Worm (Caenorhabditis elegans): ENCODE data around the gene B0361.3.

B0361.3 gene

ce11 chrIII:7291216-7291615, 10.0 kb downstream of the B0361.3 start (continued):
- no peak for TF ChIP-seq zag-1 (tag; optimal IDR thresholded peaks at IDR 0.05)
- no peak for TF ChIP-seq elt-3 (tag; optimal IDR thresholded peaks at IDR 0.05)
- peak; percentile 12 for TF ChIP-seq dsc-1 (tag; optimal IDR thresholded peaks at IDR 0.05)
- TF ChIP-seq ztf-11 (tag; optimal IDR thresholded peaks at IDR 0.05): no peak
- TF ChIP-seq elt-2 (tag; optimal IDR thresholded peaks at IDR 0.05): no peak
- TF ChIP-seq nhr-237 (tag; optimal IDR thresholded peaks at IDR 0.05): no peak
- TF ChIP-seq unc-98 (GFP tag; IDR thresholded peaks at IDR 0.05): no peak
- no peak for TF ChIP-seq jun-1 (tag; optimal IDR thresholded peaks at IDR 0.05)
- TF ChIP-seq nhr-71 (tag; optimal IDR thresholded peaks at IDR 0.05): peak; percentile 16
- TF ChIP-seq sox-4 (tag; optimal IDR thresholded peaks at IDR 0.05): no peak
- no peak for TF ChIP-seq fos-1 (tag; optimal IDR thresholded peaks at IDR 0.05)
- no peak for TF ChIP-seq grh-1 (GFP tag; IDR thresholded peaks at IDR 0.05)
- no peak for TF ChIP-seq tlp-1 (tag; optimal IDR thresholded peaks at IDR 0.05)
- no peak for TF ChIP-seq C16A3.4 (tag; optimal IDR thresholded peaks at IDR 0.05)
- TF ChIP-seq Y116A8C.19 (tag; optimal IDR thresholded peaks at IDR 0.05; ENCODE audit: borderline replicate concordance): no peak

DNA sequence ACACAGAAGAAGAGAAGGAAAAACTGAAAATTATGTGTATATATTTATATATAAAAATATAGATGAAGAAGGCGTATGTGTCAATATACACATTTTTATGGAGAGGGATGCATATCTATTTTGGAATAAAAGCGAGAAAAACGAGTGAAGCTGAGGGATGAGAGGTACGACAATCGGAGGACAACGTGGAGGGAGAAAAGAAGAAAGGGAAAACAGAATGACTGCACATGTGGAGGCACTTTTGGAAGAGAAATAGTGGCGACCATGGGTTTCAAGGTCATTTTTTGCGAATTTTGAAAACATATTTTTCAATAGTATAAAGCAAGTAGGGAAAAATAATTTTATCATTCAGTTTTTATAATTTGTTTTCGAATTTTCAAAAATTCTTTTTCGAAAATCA, 11.3 kb downstream of the B0361.3 start:
- TF ChIP-seq lin-14 (GFP tag; optimal IDR thresholded peaks at IDR 0.05): peak; percentile 61
- TF ChIP-seq F16B12.6 (tag; optimal IDR thresholded peaks at IDR 0.05): no peak
- no peak for TF ChIP-seq elt-2 (tag; optimal IDR thresholded peaks at IDR 0.05)
- peak; percentile 49 for TF ChIP-seq skn-1 (tag; optimal IDR thresholded peaks at IDR 0.05)
- TF ChIP-seq isw-1 (GFP tag; IDR thresholded peaks at IDR 0.05): no peak
- TF ChIP-seq lin-35 (GFP tag; optimal IDR thresholded peaks at IDR 0.05): peak; percentile 22 to 33
- peak; percentile 69 for TF ChIP-seq mep-1 (tag; optimal IDR thresholded peaks at IDR 0.05)
- TF ChIP-seq dpl-1 (GFP tag; optimal IDR thresholded peaks at IDR 0.05): peak in 1 of 3 experiments; percentile 32
- no peak for TF ChIP-seq ceh-63 (GFP tag; optimal IDR thresholded peaks at IDR 0.05)
- peak; percentile 22 for TF ChIP-seq C16A3.4 (tag; optimal IDR thresholded peaks at IDR 0.05)
- TF ChIP-seq lir-3 (tag; optimal IDR thresholded peaks at IDR 0.05; ENCODE audit: poor library complexity): no peak
- no peak for TF ChIP-seq fos-1 (tag; optimal IDR thresholded peaks at IDR 0.05)
- TF ChIP-seq efl-1 (optimal IDR thresholded peaks at IDR 0.05): peak in 1 of 2 experiments; percentile 5
- no peak for TF ChIP-seq efl-1 (GFP tag; optimal IDR thresholded peaks at IDR 0.05 in 1 of 2)
- peak; percentile 10 for TF ChIP-seq snu-23 (GFP tag; optimal IDR thresholded peaks at IDR 0.05)
- no peak for TF ChIP-seq sptf-1 (tag; optimal IDR thresholded peaks at IDR 0.05)
- no peak for TF ChIP-seq pqm-1 (tag; optimal IDR thresholded peaks at IDR 0.05)
- TF ChIP-seq lsy-2 (tag; optimal IDR thresholded peaks at IDR 0.05): peak in 1 of 2 experiments; percentile 28
- TF ChIP-seq blmp-1 (tag; optimal IDR thresholded peaks at IDR 0.05): peak; percentile 98
- TF ChIP-seq Y116A8C.19 (tag; optimal IDR thresholded peaks at IDR 0.05; ENCODE audit: borderline replicate concordance): no peak
- TF ChIP-seq elt-3 (tag; optimal IDR thresholded peaks at IDR 0.05): no peak
- TF ChIP-seq lin-39 (tag; optimal IDR thresholded peaks at IDR 0.05): no peak
- TF ChIP-seq alr-1 (tag; optimal IDR thresholded peaks at IDR 0.05; ENCODE audit: borderline replicate concordance): no peak
- TF ChIP-seq rnt-1 (tag; optimal IDR thresholded peaks at IDR 0.05): peak; percentile 4
- TF ChIP-seq C04F5.9 (tag; optimal IDR thresholded peaks at IDR 0.05): no peak

DNA sequence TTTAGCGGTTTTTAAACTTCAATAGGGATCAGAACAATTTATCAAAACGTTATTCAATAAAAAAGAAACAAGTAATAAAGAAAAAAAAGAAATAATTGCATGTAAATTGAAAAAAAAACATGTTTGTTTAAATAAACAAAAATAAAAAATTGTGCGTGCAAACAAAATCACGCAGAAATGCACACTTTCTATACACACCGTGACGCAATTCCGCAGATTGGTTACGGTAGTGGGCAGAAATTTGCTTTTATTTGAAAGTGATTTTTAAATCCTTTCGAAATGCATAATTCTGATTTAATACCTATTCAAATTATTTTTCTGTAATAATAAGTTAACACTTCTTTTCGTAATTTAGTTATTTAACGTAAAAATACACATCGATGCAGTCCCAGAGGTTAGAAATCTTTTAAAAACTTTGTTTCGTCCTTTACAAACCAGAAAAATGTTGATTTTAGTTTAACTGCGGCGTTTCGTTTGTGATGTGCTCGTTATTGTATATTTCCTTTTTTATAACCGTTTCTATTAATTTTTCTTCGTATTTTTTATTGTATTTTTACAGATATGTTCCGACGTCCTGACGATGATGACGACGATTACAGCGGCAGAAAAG, 11.9 kb downstream of the B0361.3 start, which contains the start of gene cwf-19L2:
Gene cwf-19L2, plus strand, starts transcription at position 560 of the 610 bp plus-strand sequence.
- TF ChIP-seq lsy-2 (tag; optimal IDR thresholded peaks at IDR 0.05) (peak; percentile 44 to 70), lin-35 (GFP tag; optimal IDR thresholded peaks at IDR 0.05) (peak in 1 of 2 experiments; percentile 3), efl-1 (optimal IDR thresholded peaks at IDR 0.05) (peak; percentile 2 to 67), efl-1 (GFP tag; optimal IDR thresholded peaks at IDR 0.05 in 1 of 2) (no peak), F16B12.6 (tag; optimal IDR thresholded peaks at IDR 0.05) (peak; percentile 57), pqm-1 (tag; optimal IDR thresholded peaks at IDR 0.05) (no peak), elt-3 (tag; optimal IDR thresholded peaks at IDR 0.05) (no peak)

DNA sequence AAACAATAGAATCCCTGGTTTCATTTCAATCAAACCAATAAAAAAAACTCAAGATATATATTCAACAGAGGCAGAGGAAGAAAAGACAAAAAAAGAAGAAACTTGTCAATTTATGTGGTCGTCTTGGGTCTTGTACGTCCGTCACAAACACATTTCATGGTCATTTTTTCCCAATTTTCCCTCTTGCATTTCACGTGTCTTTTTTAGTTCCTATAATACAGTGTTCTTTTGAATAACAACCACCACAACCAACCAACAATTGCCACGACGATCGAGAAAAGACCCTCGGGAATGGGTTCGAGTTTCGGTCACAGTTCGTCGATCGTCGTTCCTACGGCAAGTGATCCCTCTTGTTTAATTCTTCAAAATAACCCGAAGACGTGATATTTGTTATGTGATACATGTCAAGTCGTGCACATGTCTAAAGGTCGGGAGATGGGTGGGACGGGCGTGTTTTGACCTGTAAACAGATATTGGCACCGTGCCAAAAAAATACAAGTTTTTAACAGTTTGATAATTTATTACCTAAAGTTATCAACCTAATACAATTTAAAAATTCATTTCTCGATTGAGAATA, 14.9 kb downstream of the B0361.3 start:
- TF ChIP-seq tbx-2 (tag; optimal IDR thresholded peaks at IDR 0.05) (no peak), mab-9 (GFP tag; IDR thresholded peaks at IDR 0.05) (no peak), pqm-1 (tag; optimal IDR thresholded peaks at IDR 0.05) (no peak), ceh-8 (GFP tag; optimal IDR thresholded peaks at IDR 0.05) (no peak), hlh-17 (GFP tag; optimal IDR thresholded peaks at IDR 0.05; ENCODE audit: borderline replicate concordance) (no peak), zag-1 (tag; optimal IDR thresholded peaks at IDR 0.05) (no peak), blmp-1 (tag; optimal IDR thresholded peaks at IDR 0.05) (peak; percentile 39), aly-2 (tag; optimal IDR thresholded peaks at IDR 0.05) (no peak), unc-62 (GFP tag; optimal IDR thresholded peaks at IDR 0.05) (no peak), nhr-85 (tag) (peak; percentile 70), egl-27 (tag; optimal IDR thresholded peaks at IDR 0.05) (no peak), vab-15 (tag; optimal IDR thresholded peaks at IDR 0.05) (no peak), snu-23 (GFP tag; optimal IDR thresholded peaks at IDR 0.05) (peak; percentile 26), C16A3.4 (tag; optimal IDR thresholded peaks at IDR 0.05) (no peak), snpc-4 (tag; optimal IDR thresholded peaks at IDR 0.05) (no peak)

Data from whole organism, L1 larva.